Worm (Caenorhabditis elegans) whole organism, late embryonic: ENCODE measurements around the gene mnp-1.

Source experiments
- fkh-10 ChIP-seq: fragments of 150-350 bp; optimal IDR thresholded peaks from 2 replicates; lab custom pipeline; 2014; ENCODE audit warnings: missing biosample characterization, missing genetic modification reagents, missing genetic modification characterization
- lin-11 ChIP-seq: fragments of 200-800 bp; sonication (Bioruptor generic); optimal IDR thresholded peaks from 2 replicates; lab custom pipeline; 2018; ENCODE audit warnings: mild to moderate bottlenecking, missing genetic modification characterization, missing compliant biosample characterization
- nhr-11 ChIP-seq: fragments of 150-350 bp; optimal IDR thresholded peaks from 2 replicates; lab custom pipeline; 2014; ENCODE audit warnings: missing biosample characterization, missing genetic modification characterization
- tbx-2 ChIP-seq: sonication (generic microtip); optimal IDR thresholded peaks from 2 replicates; lab custom pipeline; 2016; ENCODE audit warnings: missing genetic modification characterization, missing compliant biosample characterization

ce11 chrIII:4358345-4358744 is 2.0 kb downstream of the mnp-1 start:
- TF ChIP-seq fkh-10 (no peak), nhr-11 (tag; lab: Kevin White, UChicago) (no peak), lin-11 (no peak), tbx-2 (tag; lab: Kevin White, UChicago) (no peak)
